Worm (Caenorhabditis elegans) whole organism, L3 larva: ENCODE measurements around the gene Y73B6BL.29.
A peak's percentile ranks its signal among the peaks of the same experiment; 100 is the strongest.
"Not testable (repeated sequence)": the region's sequence is repeated elsewhere in the genome, so short reads cannot be mapped to it uniquely, and the experiment has no call there.

Source experiments
- R02D3.7 ChIP-seq: fragments of 150-350 bp; optimal IDR thresholded peaks from 2 replicates; lab custom pipeline; 2014; ENCODE audit warnings: missing biosample characterization, missing genetic modification characterization
- ZK546.5 ChIP-seq: sonication (generic microtip); optimal IDR thresholded peaks from 2 replicates; lab custom pipeline; 2017; ENCODE audit warnings: missing biosample characterization, missing genetic modification characterization
- aly-2 ChIP-seq: fragments of 150-350 bp; optimal IDR thresholded peaks from 2 replicates; lab custom pipeline; 2014; ENCODE audit warnings: missing biosample characterization, missing genetic modification characterization
- ama-1 ChIP-seq: fragments of 150-350 bp; optimal IDR thresholded peaks from 2 replicates; lab custom pipeline; 2018
- ceh-16 ChIP-seq: sonication (generic microtip); optimal IDR thresholded peaks from 2 replicates; lab custom pipeline; 2017; ENCODE audit warnings: missing biosample characterization, missing genetic modification characterization
- ceh-28 ChIP-seq: fragments of 150-350 bp; optimal IDR thresholded peaks from 2 replicates; lab custom pipeline; 2014; ENCODE audit warnings: missing biosample characterization, missing genetic modification reagents, missing genetic modification characterization
- ceh-82 ChIP-seq: fragments of 150-350 bp; optimal IDR thresholded peaks from 2 replicates; lab custom pipeline; 2014; ENCODE audit warnings: missing biosample characterization, missing genetic modification characterization
- ceh-9 ChIP-seq: sonication (generic microtip); optimal IDR thresholded peaks from 2 replicates; lab custom pipeline; 2018; ENCODE audit warnings: missing biosample characterization, missing genetic modification characterization
- daf-12 ChIP-seq: fragments of 150-350 bp; optimal IDR thresholded peaks from 2 replicates; lab custom pipeline; 2014; ENCODE audit warnings: missing biosample characterization, missing genetic modification reagents, missing genetic modification characterization
- egl-27 ChIP-seq: sonication (generic microtip); optimal IDR thresholded peaks from 4 replicates; lab custom pipeline; 2017; ENCODE audit warnings: missing biosample characterization, missing genetic modification reagents, missing genetic modification characterization
- egl-5 ChIP-seq: fragments of 150-350 bp; optimal IDR thresholded peaks from 2 replicates; lab custom pipeline; 2017; ENCODE audit warnings: missing biosample characterization, missing genetic modification reagents, missing genetic modification characterization, inconsistent platforms
- elt-1 ChIP-seq: fragments of 150-350 bp; optimal IDR thresholded peaks from 2 replicates; lab custom pipeline; 2014; ENCODE audit warnings: missing biosample characterization, missing genetic modification characterization
- elt-2 ChIP-seq: sonication (generic microtip); optimal IDR thresholded peaks from 2 replicates; lab custom pipeline; 2016; ENCODE audit warnings: missing genetic modification reagents, mild to moderate bottlenecking, missing genetic modification characterization, missing compliant biosample characterization
- elt-3 ChIP-seq, 3 experiments: fragments of 150-350 bp in 1 of 3; sonication (generic microtip) in 2 of 3; optimal IDR thresholded peaks; 2 replicates in 2 of 3; 4 replicates in 1 of 3; lab custom pipeline; 2014 to 2017; ENCODE audit warnings: missing biosample characterization in 3 of 3, missing genetic modification characterization in 3 of 3
- eor-1 ChIP-seq, 2 experiments: fragments of 150-350 bp; optimal IDR thresholded peaks; 2 replicates each; lab custom pipeline; 2014 to 2018; ENCODE audit warnings: missing biosample characterization in 2 of 2, missing genetic modification characterization in 2 of 2
- fkh-10 ChIP-seq: sonication (generic microtip); optimal IDR thresholded peaks from 2 replicates; lab custom pipeline; 2017; ENCODE audit warnings: missing biosample characterization, missing genetic modification reagents, missing genetic modification characterization
- fkh-2 ChIP-seq: fragments of 150-350 bp; optimal IDR thresholded peaks from 2 replicates; lab custom pipeline; 2014; ENCODE audit warnings: missing biosample characterization, missing genetic modification reagents, missing genetic modification characterization
- fos-1 ChIP-seq: fragments of 150-350 bp; optimal IDR thresholded peaks from 2 replicates; lab custom pipeline; 2014; ENCODE audit warnings: missing biosample characterization, missing genetic modification characterization
- hmg-11 ChIP-seq: sonication (generic microtip); optimal IDR thresholded peaks from 2 replicates; lab custom pipeline; 2016; ENCODE audit warnings: missing genetic modification characterization, missing compliant biosample characterization
- jun-1 ChIP-seq: fragments of 150-350 bp; optimal IDR thresholded peaks from 2 replicates; lab custom pipeline; 2014; ENCODE audit warnings: missing biosample characterization, missing genetic modification reagents, missing genetic modification characterization
- lin-15B ChIP-seq: fragments of 150-350 bp; optimal IDR thresholded peaks from 2 replicates; lab custom pipeline; 2014; ENCODE audit warnings: missing biosample characterization, missing genetic modification characterization
- lin-39 ChIP-seq: fragments of 150-350 bp; optimal IDR thresholded peaks from 2 replicates; lab custom pipeline; 2018; ENCODE audit warnings: missing biosample characterization, missing genetic modification reagents, missing genetic modification characterization
- lsy-12 ChIP-seq: sonication (generic microtip); optimal IDR thresholded peaks from 2 replicates; lab custom pipeline; 2016; ENCODE audit warnings: mild to moderate bottlenecking, missing genetic modification characterization, missing compliant biosample characterization
- mdl-1 ChIP-seq: fragments of 150-350 bp; optimal IDR thresholded peaks from 2 replicates; lab custom pipeline; 2014; ENCODE audit warnings: missing biosample characterization, missing genetic modification characterization
- mml-1 ChIP-seq: fragments of 150-350 bp; sonication (generic microtip); optimal IDR thresholded peaks from 3 replicates; lab custom pipeline; 2014; ENCODE audit warnings: missing biosample characterization, missing genetic modification characterization
- nfya-1 ChIP-seq: sonication (generic microtip); optimal IDR thresholded peaks from 2 replicates; lab custom pipeline; 2017; ENCODE audit warnings: missing genetic modification characterization, mild to moderate bottlenecking, missing compliant biosample characterization, antibody characterized with exemption, moderate library complexity; ENCODE audit not compliant: insufficient read depth
- nhr-11 ChIP-seq: fragments of 150-350 bp; optimal IDR thresholded peaks from 2 replicates; lab custom pipeline; 2014; ENCODE audit warnings: missing biosample characterization, missing genetic modification characterization
- nhr-12 ChIP-seq: fragments of 150-350 bp; optimal IDR thresholded peaks from 2 replicates; lab custom pipeline; 2014; ENCODE audit warnings: missing biosample characterization, missing genetic modification characterization
- nhr-23 ChIP-seq: fragments of 150-350 bp; optimal IDR thresholded peaks from 2 replicates; lab custom pipeline; 2014; ENCODE audit warnings: missing biosample characterization, missing genetic modification reagents, missing genetic modification characterization
- nhr-237 ChIP-seq: fragments of 150-350 bp; optimal IDR thresholded peaks from 2 replicates; lab custom pipeline; 2014; ENCODE audit warnings: missing biosample characterization, missing genetic modification characterization
- nhr-25 ChIP-seq: sonication (generic microtip); optimal IDR thresholded peaks from 2 replicates; lab custom pipeline; 2017; ENCODE audit warnings: missing biosample characterization, missing genetic modification characterization
- nhr-28 ChIP-seq: fragments of 150-350 bp; optimal IDR thresholded peaks from 2 replicates; lab custom pipeline; 2014; ENCODE audit warnings: missing biosample characterization, missing genetic modification characterization
- nhr-43 ChIP-seq: sonication (generic microtip); optimal IDR thresholded peaks from 2 replicates; lab custom pipeline; 2016; ENCODE audit warnings: mild to moderate bottlenecking, missing genetic modification characterization, missing compliant biosample characterization; ENCODE audit not compliant: poor library complexity, severe bottlenecking
- nhr-67 ChIP-seq: fragments of 150-350 bp; optimal IDR thresholded peaks from 2 replicates; lab custom pipeline; 2014; ENCODE audit warnings: missing biosample characterization, missing genetic modification characterization
- nhr-76 ChIP-seq: fragments of 150-350 bp; sonication (generic microtip); optimal IDR thresholded peaks from 5 replicates; lab custom pipeline; 2014; ENCODE audit warnings: missing biosample characterization, missing genetic modification characterization
- nhr-77 ChIP-seq: fragments of 150-350 bp; optimal IDR thresholded peaks from 2 replicates; lab custom pipeline; 2014; ENCODE audit warnings: missing biosample characterization, missing genetic modification characterization
- pha-4 ChIP-seq: fragments of 150-350 bp; optimal IDR thresholded peaks from 2 replicates; lab custom pipeline; 2014; ENCODE audit warnings: missing biosample characterization, missing genetic modification reagents, missing genetic modification characterization
- pqm-1 ChIP-seq: fragments of 150-350 bp; optimal IDR thresholded peaks from 2 replicates; lab custom pipeline; 2017; ENCODE audit warnings: missing biosample characterization, missing genetic modification characterization, inconsistent platforms
- sea-2 ChIP-seq: fragments of 150-350 bp; sonication (generic microtip); optimal IDR thresholded peaks from 4 replicates; lab custom pipeline; 2014; ENCODE audit warnings: missing biosample characterization, missing genetic modification reagents, missing genetic modification characterization
- skn-1 ChIP-seq: fragments of 150-350 bp; optimal IDR thresholded peaks from 2 replicates; lab custom pipeline; 2014; ENCODE audit warnings: missing biosample characterization, missing genetic modification characterization
- snpc-4 ChIP-seq: fragments of 150-350 bp; optimal IDR thresholded peaks from 2 replicates; lab custom pipeline; 2014; ENCODE audit warnings: missing biosample characterization, missing genetic modification characterization
- tbx-2 ChIP-seq: sonication (generic microtip); optimal IDR thresholded peaks from 2 replicates; lab custom pipeline; 2016; ENCODE audit warnings: mild to moderate bottlenecking, missing genetic modification characterization, missing compliant biosample characterization
- unc-39 ChIP-seq: sonication (generic microtip); optimal IDR thresholded peaks from 4 replicates; lab custom pipeline; 2017; ENCODE audit warnings: missing biosample characterization, missing genetic modification characterization
- unc-62 ChIP-seq: fragments of 150-350 bp; sonication (generic microtip); optimal IDR thresholded peaks from 4 replicates; lab custom pipeline; 2014; ENCODE audit warnings: missing biosample characterization, missing genetic modification reagents, missing genetic modification characterization
- zag-1 ChIP-seq: fragments of 150-350 bp; optimal IDR thresholded peaks from 2 replicates; lab custom pipeline; 2014; ENCODE audit warnings: missing biosample characterization, missing genetic modification characterization
- ztf-11 ChIP-seq: fragments of 150-350 bp; optimal IDR thresholded peaks from 2 replicates; lab custom pipeline; 2014; ENCODE audit warnings: missing biosample characterization, missing genetic modification characterization
- ztf-4 ChIP-seq: fragments of 150-350 bp; optimal IDR thresholded peaks from 2 replicates; lab custom pipeline; 2014; ENCODE audit warnings: missing biosample characterization, missing genetic modification characterization

Y73B6BL.29 gene

ce11 chrIV:6307439-6307838, 14.3 kb upstream of the Y73B6BL.29 start, which contains the start of gene csp-2:
Gene csp-2 (plus strand): TSS chrIV:6307739.
- TF ChIP-seq ceh-28 (no peak), lsy-12 (tag; lab: Kevin White, UChicago) (no peak), ceh-9 (no peak), nhr-25 (no peak), lin-15B (tag; lab: Kevin White, UChicago) (no peak), ceh-82 (tag; lab: Kevin White, UChicago) (no peak), sea-2 (GFP tag; lab: Kevin White, UChicago) (no peak), nhr-76 (tag; lab: Kevin White, UChicago) (no peak), mml-1 (no peak), fkh-10 (no peak), ama-1 (lab: Kevin White, UChicago) (no peak), daf-12 (tag; lab: Kevin White, UChicago) (no peak), pqm-1 (tag; lab: Kevin White, UChicago) (no peak), egl-27 (tag; lab: Kevin White, UChicago) (no peak)

ce11 chrIV:6317357-6317756, 4.4 kb upstream of the Y73B6BL.29 start, which contains the start of gene Y73B6BL.12:
Gene Y73B6BL.12 (minus strand): TSS chrIV:6317457.
- not testable (repeated sequence) for TF ChIP-seq nhr-77, ceh-16, R02D3.7 (tag; lab: Kevin White, UChicago)

ce11 chrIV:6323654-6324224, 2.0 kb downstream of the Y73B6BL.29 start, which contains the start of gene sqd-1:
Gene sqd-1 (plus strand): TSS chrIV:6324174.
- TF ChIP-seq zag-1 (tag; lab: Kevin White, UChicago): peak; percentile 57
- peak; percentile 37 for TF ChIP-seq nhr-77 (tag; lab: Kevin White, UChicago)
- TF ChIP-seq nhr-12 (tag; lab: Kevin White, UChicago): no peak
- peak; percentile 96 for TF ChIP-seq R02D3.7 (tag; lab: Kevin White, UChicago)
- peak; percentile 96 for TF ChIP-seq egl-5
- TF ChIP-seq nhr-67 (tag; lab: Kevin White, UChicago): no peak
- TF ChIP-seq lin-15B (tag; lab: Kevin White, UChicago): peak; percentile 97
- peak; percentile 98 for TF ChIP-seq nhr-25
- TF ChIP-seq mml-1: no peak
- TF ChIP-seq ceh-16 (tag; lab: Kevin White, UChicago): no peak
- peak; percentile 84 for TF ChIP-seq ceh-28
- TF ChIP-seq hmg-11 (tag; lab: Kevin White, UChicago): peak; percentile 92
- no peak for TF ChIP-seq fkh-2 (tag; lab: Kevin White, UChicago)
- TF ChIP-seq unc-62: peak; percentile 59
- peak; percentile 86 for TF ChIP-seq snpc-4 (tag; lab: Kevin White, UChicago)
- TF ChIP-seq ztf-11 (tag; lab: Kevin White, UChicago): no peak
- TF ChIP-seq tbx-2 (tag; lab: Kevin White, UChicago): peak; percentile 90
- peak; percentile 78 for TF ChIP-seq nhr-11 (tag; lab: Kevin White, UChicago)
- TF ChIP-seq nhr-43 (tag; lab: Kevin White, UChicago): peak; percentile 96
- no peak for TF ChIP-seq aly-2 (tag; lab: Kevin White, UChicago)
- TF ChIP-seq ztf-4 (tag; lab: Kevin White, UChicago): peak; percentile 76
- no peak for TF ChIP-seq fos-1 (tag; lab: Kevin White, UChicago)
- TF ChIP-seq sea-2 (GFP tag; lab: Kevin White, UChicago): no peak
- peak; percentile 39 for TF ChIP-seq ama-1 (lab: Kevin White, UChicago)
- TF ChIP-seq lsy-12 (tag; lab: Kevin White, UChicago): peak; percentile 98
- TF ChIP-seq elt-3 (tag; optimal IDR thresholded peaks at IDR 0.05; lab: Kevin White, UChicago): peak in 1 of 3 experiments; percentile 89
- no peak for TF ChIP-seq eor-1 (tag; optimal IDR thresholded peaks at IDR 0.05; lab: Kevin White, UChicago)
- TF ChIP-seq elt-1 (tag; lab: Kevin White, UChicago): peak; percentile 55
- TF ChIP-seq daf-12 (tag; lab: Kevin White, UChicago): no peak
- TF ChIP-seq ZK546.5 (tag; lab: Kevin White, UChicago): peak; percentile 100
- TF ChIP-seq skn-1 (tag; lab: Kevin White, UChicago): peak; percentile 73
- no peak for TF ChIP-seq unc-39 (tag; lab: Kevin White, UChicago)
- TF ChIP-seq ceh-9: no peak
- TF ChIP-seq nhr-28 (tag; lab: Kevin White, UChicago): no peak
- TF ChIP-seq lin-39 (tag; lab: Kevin White, UChicago): peak; percentile 99
- TF ChIP-seq fkh-10: peak; percentile 79
- TF ChIP-seq pqm-1 (tag; lab: Kevin White, UChicago): peak; percentile 83
- TF ChIP-seq nfya-1 (tag; lab: Kevin White, UChicago): peak; percentile 98
- TF ChIP-seq egl-27 (tag; lab: Kevin White, UChicago): peak; percentile 78
- TF ChIP-seq nhr-76 (tag; lab: Kevin White, UChicago): peak; percentile 1
- TF ChIP-seq mdl-1: peak; percentile 15
- TF ChIP-seq nhr-237 (tag; lab: Kevin White, UChicago): no peak
- peak; percentile 92 for TF ChIP-seq jun-1 (tag; lab: Kevin White, UChicago)
- peak; percentile 79 for TF ChIP-seq elt-2 (tag; lab: Kevin White, UChicago)
- peak; percentile 83 for TF ChIP-seq ceh-82 (tag; lab: Kevin White, UChicago)
- TF ChIP-seq pha-4 (tag; lab: Kevin White, UChicago): peak; percentile 98
- peak; percentile 98 for TF ChIP-seq nhr-23 (tag; lab: Kevin White, UChicago)
